Worm (Caenorhabditis elegans) whole organism, early embryonic: Measurements from ENCODE around the gene C08E8.6.
"Not testable (repeated sequence)": the region's sequence is repeated elsewhere in the genome, so short reads cannot be mapped to it uniquely, and the experiment has no call there.

ENCODE experiments used
- B0310.2 ChIP-seq: sonication (generic microtip); optimal IDR thresholded peaks from 2 replicates; lab custom pipeline; 2016; ENCODE audit warnings: mild to moderate bottlenecking, missing genetic modification characterization, missing compliant biosample characterization
- F13C5.2 ChIP-seq: sonication (generic microtip); optimal IDR thresholded peaks from 2 replicates; lab custom pipeline; 2017; ENCODE audit warnings: mild to moderate bottlenecking, missing genetic modification characterization, inconsistent platforms, missing compliant biosample characterization
- aly-1 ChIP-seq: sonication (generic microtip); optimal IDR thresholded peaks from 2 replicates; lab custom pipeline; 2016; ENCODE audit warnings: missing genetic modification characterization, missing compliant biosample characterization
- ama-1 ChIP-seq: fragments of 150-350 bp; optimal IDR thresholded peaks from 2 replicates; lab custom pipeline; 2014
- ceh-13 ChIP-seq: fragments of 200-800 bp; sonication (Bioruptor generic); optimal IDR thresholded peaks from 2 replicates; lab custom pipeline; 2018; ENCODE audit warnings: mild to moderate bottlenecking, missing genetic modification characterization, missing compliant biosample characterization
- ceh-36 ChIP-seq: sonication (generic microtip); optimal IDR thresholded peaks from 2 replicates; lab custom pipeline; 2016; ENCODE audit warnings: missing genetic modification characterization, inconsistent platforms, missing compliant biosample characterization
- ets-7 ChIP-seq: sonication (generic microtip); optimal IDR thresholded peaks from 2 replicates; lab custom pipeline; 2016; ENCODE audit warnings: missing genotype, missing genetic modification characterization, missing compliant biosample characterization
- flt-1 ChIP-seq: fragments of 200-800 bp; sonication (Bioruptor generic); IDR thresholded peaks from 2 replicates; pipeline ENCODE4 v1.3.6; 2022; ENCODE audit warnings: missing genetic modification characterization, missing compliant biosample characterization
- hmbx-1 ChIP-seq: sonication (generic microtip); optimal IDR thresholded peaks from 2 replicates; lab custom pipeline; 2016; ENCODE audit warnings: mild to moderate bottlenecking, missing genetic modification characterization, missing compliant biosample characterization
- hmg-4 ChIP-seq: fragments of 200-800 bp; sonication (Bioruptor generic); optimal IDR thresholded peaks from 2 replicates; lab custom pipeline; 2018; ENCODE audit warnings: mild to moderate bottlenecking, missing genetic modification characterization, missing compliant biosample characterization
- hnd-1 ChIP-seq: sonication (generic microtip); optimal IDR thresholded peaks from 2 replicates; lab custom pipeline; 2016; ENCODE audit warnings: missing genetic modification characterization, missing compliant biosample characterization
- pes-1 ChIP-seq: fragments of 200-800 bp; sonication (Bioruptor generic); IDR thresholded peaks from 2 replicates; pipeline ENCODE4 v1.3.6; 2022; ENCODE audit warnings: missing genetic modification reagents, missing genetic modification characterization, missing compliant biosample characterization
- scrt-1 ChIP-seq: fragments of 200-800 bp; sonication (Bioruptor generic); IDR thresholded peaks from 2 replicates; pipeline ENCODE4 v1.3.6; 2022; ENCODE audit warnings: missing genetic modification characterization, missing compliant biosample characterization
- sea-1 ChIP-seq: fragments of 200-800 bp; sonication (Bioruptor generic); conservative IDR thresholded peaks from 2 replicates; pipeline ENCODE4 v1.3.6; 2022; ENCODE audit warnings: missing genetic modification characterization, missing compliant biosample characterization
- tbx-11 ChIP-seq: fragments of 200-800 bp; sonication (Bioruptor generic); IDR thresholded peaks from 2 replicates; pipeline ENCODE4 v1.3.6; 2022; ENCODE audit warnings: missing genetic modification characterization, missing compliant biosample characterization
- tbx-37 ChIP-seq: fragments of 200-800 bp; sonication (Bioruptor generic); conservative IDR thresholded peaks from 2 replicates; pipeline ENCODE4 v1.3.6; 2022; ENCODE audit warnings: missing genetic modification reagents, missing genetic modification characterization, missing compliant biosample characterization
- tra-4 ChIP-seq: sonication (generic microtip); optimal IDR thresholded peaks from 2 replicates; lab custom pipeline; 2017; ENCODE audit warnings: missing genetic modification characterization, missing compliant biosample characterization

C08E8.6 gene

DNA sequence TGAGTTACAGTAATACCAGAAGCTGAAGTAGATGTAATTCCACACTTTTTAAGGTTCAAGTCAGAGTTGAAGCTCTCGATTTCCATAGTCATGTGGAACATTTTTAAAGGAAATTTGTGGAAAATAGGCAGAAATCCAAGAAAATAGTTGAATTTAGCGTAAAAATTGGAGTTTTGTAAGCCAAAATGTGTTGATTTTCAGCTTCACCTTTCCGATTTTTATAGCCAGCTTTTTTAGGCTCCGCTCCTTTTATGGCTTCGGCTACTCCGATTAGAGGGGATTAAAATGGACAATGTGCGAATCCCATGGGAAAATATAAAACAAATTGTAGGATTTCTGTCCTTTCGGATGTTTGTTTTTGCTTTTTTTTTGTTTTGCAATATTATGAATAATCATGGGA is at the start of gene C08E8.6:
TSS of gene C08E8.6 (minus strand) at position 101 of the 400 bp plus-strand sequence.
- TF ChIP-seq ceh-36 (no peak), B0310.2 (tag; lab: Kevin White, UChicago) (no peak), hnd-1 (no peak), sea-1 (no peak), hmg-4 (GFP tag; lab: Kevin White, UChicago) (no peak), tbx-37 (no peak), flt-1 (GFP tag; lab: Robert Waterston, UW) (no peak), ama-1 (lab: Kevin White, UChicago) (no peak), tbx-11 (GFP tag; lab: Robert Waterston, UW) (no peak), ceh-13 (GFP tag; lab: Kevin White, UChicago) (no peak), hmbx-1 (tag; lab: Kevin White, UChicago) (no peak), ets-7 (tag; lab: Kevin White, UChicago) (no peak), scrt-1 (GFP tag; lab: Robert Waterston, UW) (no peak), pes-1 (GFP tag; lab: Robert Waterston, UW) (no peak), F13C5.2 (tag; lab: Kevin White, UChicago) (no peak)

DNA sequence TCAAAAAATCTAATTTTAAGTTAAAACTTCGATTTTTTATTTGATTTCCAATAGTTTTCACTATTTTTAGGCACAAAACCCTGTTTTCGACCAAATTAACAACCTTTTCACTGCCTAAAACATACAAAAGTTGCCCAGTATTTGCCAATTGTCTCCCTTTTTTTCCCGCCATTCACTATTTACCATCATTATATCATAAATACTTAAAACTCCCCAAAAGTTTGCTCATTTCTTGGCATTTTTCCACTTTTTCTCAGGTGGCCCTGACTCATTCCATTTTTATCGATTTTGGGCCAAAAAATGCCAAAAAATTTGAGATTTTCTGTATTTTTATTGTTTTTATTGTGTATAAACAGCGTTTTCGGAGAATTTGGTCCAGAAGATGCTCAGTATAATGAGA is 45.8 kb upstream of the C08E8.6 start, which contains the start of gene txt-8:
TSS of gene txt-8 (plus strand) at position 301 of the 400 bp plus-strand sequence.
- TF ChIP-seq ets-7 (tag; lab: Kevin White, UChicago): no peak
- TF ChIP-seq hnd-1: no peak
- no peak for TF ChIP-seq flt-1 (GFP tag; lab: Robert Waterston, UW)
- TF ChIP-seq tbx-11 (GFP tag; lab: Robert Waterston, UW): no peak
- no peak for TF ChIP-seq ceh-13 (GFP tag; lab: Kevin White, UChicago)
- no peak for TF ChIP-seq B0310.2 (tag; lab: Kevin White, UChicago)
- no peak for TF ChIP-seq tra-4 (tag; lab: Kevin White, UChicago)
- no peak for TF ChIP-seq sea-1
- TF ChIP-seq ama-1 (lab: Kevin White, UChicago): no peak
- TF ChIP-seq pes-1 (GFP tag; lab: Robert Waterston, UW): no peak
- no peak for TF ChIP-seq hmg-4 (GFP tag; lab: Kevin White, UChicago)
- no peak for TF ChIP-seq ceh-36
- no peak for TF ChIP-seq aly-1
- TF ChIP-seq scrt-1 (GFP tag; lab: Robert Waterston, UW): no peak
- no peak for TF ChIP-seq hmbx-1 (tag; lab: Kevin White, UChicago)
- TF ChIP-seq tbx-37: no peak
- TF ChIP-seq F13C5.2 (tag; lab: Kevin White, UChicago): no peak

DNA sequence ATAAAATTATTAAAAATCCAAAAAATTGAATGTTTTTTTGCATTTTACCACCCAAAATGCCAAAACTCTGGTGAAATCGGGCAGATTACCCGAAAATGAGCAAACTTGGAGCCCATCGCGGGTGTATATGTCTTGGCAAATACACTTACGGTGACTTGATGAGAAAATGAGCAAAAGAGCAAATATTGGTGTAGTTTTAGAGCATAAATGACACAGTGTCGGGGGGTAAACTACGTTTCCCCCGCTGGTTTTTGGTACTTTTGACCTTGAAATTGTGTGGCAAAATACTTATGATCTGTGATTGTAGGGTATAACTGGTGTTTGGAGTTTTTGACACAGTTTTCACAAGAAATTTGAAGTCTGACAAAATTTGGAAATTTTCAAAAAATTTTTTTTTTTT is 44.7 kb upstream of the C08E8.6 start, which contains the start of gene ZK262.2:
TSS of gene ZK262.2 (minus strand) at position 101 of the 400 bp plus-strand sequence.
- no peak for TF ChIP-seq F13C5.2 (tag; lab: Kevin White, UChicago)

DNA sequence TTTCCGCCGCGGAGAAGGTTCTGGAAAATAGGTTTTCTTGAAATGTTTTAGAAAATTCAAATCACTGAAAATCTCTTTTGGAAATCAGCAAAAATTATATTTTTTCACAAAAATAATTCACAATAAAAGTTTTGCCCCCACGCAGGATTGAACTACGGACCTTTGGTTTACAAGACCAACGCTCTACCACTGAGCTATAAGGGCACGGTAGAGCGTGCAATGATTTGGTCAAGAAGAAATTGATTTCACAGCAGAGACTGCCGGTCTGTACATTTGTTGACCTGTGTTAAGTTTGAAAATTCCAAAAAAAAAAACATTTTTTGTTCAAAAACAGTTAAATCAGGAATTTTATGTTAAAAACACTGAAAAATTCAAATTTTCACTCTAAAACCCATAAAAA is 44.1 kb upstream of the C08E8.6 start:
- TF ChIP-seq F13C5.2 (tag; lab: Kevin White, UChicago): no peak
- no peak for TF ChIP-seq tbx-37
- no peak for TF ChIP-seq aly-1
- TF ChIP-seq ets-7 (tag; lab: Kevin White, UChicago): no peak

DNA sequence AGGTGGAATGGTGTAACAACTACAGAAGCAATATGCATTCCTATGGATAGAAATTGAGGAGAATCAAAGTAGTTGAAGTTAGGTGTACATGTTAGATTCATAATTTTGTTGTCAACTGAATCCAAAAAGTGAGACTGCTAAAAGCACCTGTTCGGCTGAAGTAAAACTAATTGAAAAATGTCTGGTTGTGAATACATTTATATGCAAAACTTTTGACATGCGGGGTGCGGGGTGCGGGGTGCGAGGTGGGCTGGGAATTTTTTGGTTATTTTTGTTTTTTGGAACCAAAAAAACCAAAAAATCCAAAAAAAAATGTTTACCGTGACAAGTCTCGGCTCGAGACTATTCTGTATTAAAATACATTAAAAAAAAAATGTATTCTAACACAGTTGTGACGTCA is 41.9 kb upstream of the C08E8.6 start, which contains the start of gene srh-207:
TSS of gene srh-207 (minus strand) at position 101 of the 400 bp plus-strand sequence.
- TF ChIP-seq scrt-1 (GFP tag; lab: Robert Waterston, UW) (no peak), flt-1 (GFP tag; lab: Robert Waterston, UW) (no peak), F13C5.2 (tag; lab: Kevin White, UChicago) (no peak), tbx-37 (no peak), sea-1 (no peak), ceh-13 (GFP tag; lab: Kevin White, UChicago) (no peak), pes-1 (GFP tag; lab: Robert Waterston, UW) (no peak), hmbx-1 (tag; lab: Kevin White, UChicago) (no peak), ceh-36 (no peak), ama-1 (lab: Kevin White, UChicago) (no peak), hnd-1 (no peak), aly-1 (no peak), B0310.2 (tag; lab: Kevin White, UChicago) (no peak), tbx-11 (GFP tag; lab: Robert Waterston, UW) (no peak), tra-4 (tag; lab: Kevin White, UChicago) (no peak), hmg-4 (GFP tag; lab: Kevin White, UChicago) (no peak), ets-7 (tag; lab: Kevin White, UChicago) (no peak)

DNA sequence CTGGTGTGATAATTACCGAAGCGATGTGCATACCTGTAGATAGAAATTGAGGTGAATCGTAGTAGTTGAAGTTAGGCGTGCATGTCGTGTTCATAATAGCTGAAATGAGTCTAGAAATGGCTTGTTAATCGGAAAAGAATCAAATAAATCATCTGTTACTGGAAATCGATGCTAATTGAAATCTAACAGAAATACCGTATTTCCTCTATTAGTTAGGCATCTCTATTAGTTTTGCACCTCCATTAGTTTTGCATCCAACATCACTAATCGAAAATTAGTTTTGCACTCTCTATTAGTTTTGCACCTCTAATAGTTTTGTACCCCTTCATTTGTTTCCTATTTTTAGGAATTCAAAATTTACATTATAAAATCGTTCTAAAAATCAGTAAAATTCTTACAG is 36.5 kb upstream of the C08E8.6 start, which contains the start of gene srh-209:
TSS of gene srh-209 (minus strand) at position 101 of the 400 bp plus-strand sequence.
- not testable (repeated sequence) for TF ChIP-seq ama-1 (lab: Kevin White, UChicago); tra-4 (tag; lab: Kevin White, UChicago); F13C5.2 (tag; lab: Kevin White, UChicago)

DNA sequence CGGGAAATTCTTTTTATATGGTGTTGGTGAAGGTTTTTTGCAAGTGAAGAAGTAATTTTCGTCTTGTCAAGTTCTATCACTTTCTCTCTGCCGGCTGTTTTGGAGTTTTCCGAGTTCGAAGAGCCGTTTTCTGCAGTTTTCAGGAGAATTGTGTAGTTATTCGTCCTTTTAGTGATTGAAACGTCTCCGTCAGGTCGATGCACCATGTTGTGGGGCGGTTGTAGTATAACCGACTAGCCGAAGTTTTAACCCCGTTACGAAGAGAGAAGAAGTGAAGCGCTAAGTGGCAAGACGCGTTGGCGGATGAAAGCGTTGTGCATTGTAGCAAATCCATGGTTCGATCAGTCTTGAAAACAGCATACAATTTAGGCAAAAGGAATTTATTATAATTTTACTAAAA is 34.5 kb upstream of the C08E8.6 start:
- no peak for TF ChIP-seq aly-1
- TF ChIP-seq tbx-37: no peak
- no peak for TF ChIP-seq hmg-4 (GFP tag; lab: Kevin White, UChicago)
- no peak for TF ChIP-seq hnd-1
- TF ChIP-seq F13C5.2 (tag; lab: Kevin White, UChicago): no peak
- no peak for TF ChIP-seq ceh-13 (GFP tag; lab: Kevin White, UChicago)
- TF ChIP-seq flt-1 (GFP tag; lab: Robert Waterston, UW): no peak
- TF ChIP-seq ceh-36: no peak
- TF ChIP-seq pes-1 (GFP tag; lab: Robert Waterston, UW): no peak
- no peak for TF ChIP-seq scrt-1 (GFP tag; lab: Robert Waterston, UW)
- TF ChIP-seq tbx-11 (GFP tag; lab: Robert Waterston, UW): no peak
- no peak for TF ChIP-seq B0310.2 (tag; lab: Kevin White, UChicago)

DNA sequence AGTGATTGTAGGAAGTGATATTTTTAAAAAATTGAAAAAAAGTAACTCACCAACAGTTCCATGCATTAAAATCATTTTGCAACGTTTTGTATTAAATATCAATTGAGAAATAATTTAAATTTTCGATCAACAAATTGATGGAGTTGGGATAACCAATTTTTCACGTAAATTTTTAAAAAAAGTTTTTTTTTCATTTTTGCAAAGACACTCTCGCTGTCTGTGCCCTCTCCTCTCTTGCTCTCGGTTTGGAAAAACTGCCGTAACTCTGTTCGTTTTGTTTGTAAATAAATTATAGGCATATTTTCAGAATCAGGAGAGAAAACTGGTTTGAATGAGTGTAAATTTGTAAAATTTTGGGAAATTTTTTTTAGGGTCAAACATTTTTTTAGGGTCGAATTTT is 29.6 kb upstream of the C08E8.6 start, which contains the start of gene Y51A2B.16:
TSS of gene Y51A2B.16 (minus strand) at position 101 of the 400 bp plus-strand sequence.
- TF ChIP-seq ama-1 (lab: Kevin White, UChicago): no peak
- no peak for TF ChIP-seq aly-1
- no peak for TF ChIP-seq hmbx-1 (tag; lab: Kevin White, UChicago)
- TF ChIP-seq hmg-4 (GFP tag; lab: Kevin White, UChicago): no peak
- no peak for TF ChIP-seq ceh-13 (GFP tag; lab: Kevin White, UChicago)
- no peak for TF ChIP-seq tbx-37
- TF ChIP-seq B0310.2 (tag; lab: Kevin White, UChicago): no peak
- TF ChIP-seq hnd-1: no peak
- TF ChIP-seq sea-1: no peak
- no peak for TF ChIP-seq tbx-11 (GFP tag; lab: Robert Waterston, UW)
- TF ChIP-seq F13C5.2 (tag; lab: Kevin White, UChicago): no peak
- no peak for TF ChIP-seq tra-4 (tag; lab: Kevin White, UChicago)
- TF ChIP-seq scrt-1 (GFP tag; lab: Robert Waterston, UW): no peak
- no peak for TF ChIP-seq ets-7 (tag; lab: Kevin White, UChicago)
- TF ChIP-seq ceh-36: no peak
